Worm (Caenorhabditis elegans): ENCODE measurements around the gene nlp-23.

DNA sequence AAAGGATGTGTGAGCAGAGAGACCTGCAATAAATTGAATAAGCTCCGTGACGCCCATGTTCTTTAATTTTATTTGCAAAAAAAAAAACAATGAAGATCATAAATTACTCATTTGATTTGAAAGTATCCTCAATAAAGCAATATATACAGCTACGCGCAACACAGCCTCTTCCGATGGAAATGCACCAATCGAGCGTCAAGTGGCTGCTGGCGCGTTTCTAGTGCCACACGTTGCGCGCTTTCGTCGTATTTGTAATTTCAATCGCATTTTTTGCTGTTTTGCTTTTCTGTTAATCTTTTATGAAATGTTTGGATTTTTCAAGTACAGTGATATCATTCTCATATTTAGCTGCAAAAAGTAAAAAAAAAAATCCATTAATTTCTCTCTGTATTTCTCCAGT is 39.5 kb upstream of the nlp-23 start:
- no peak for TF ChIP-seq sox-4 (tag; optimal IDR thresholded peaks at IDR 0.05)
- TF ChIP-seq unc-130 (tag; optimal IDR thresholded peaks at IDR 0.05): no peak
- TF ChIP-seq dpl-1 (GFP tag; optimal IDR thresholded peaks at IDR 0.05): peak in 2 of 3 experiments; percentile 57 to 63
- TF ChIP-seq ceh-82 (tag; optimal IDR thresholded peaks at IDR 0.05): peak; percentile 35 to 40 (median 39)

All from whole organism, L1 larva.